Fruit fly (Drosophila melanogaster) whole organism, prepupa: ENCODE data around the gene CG43229.

ENCODE experiments used
- CG6854 ChIP-seq: fragments of 200-800 bp; sonication (Bioruptor generic); optimal IDR thresholded peaks from 2 replicates; lab custom pipeline; 2017; ENCODE audit warnings: missing biosample characterization, mild to moderate bottlenecking, missing genetic modification characterization
- topi ChIP-seq: fragments of 200-800 bp; sonication (Bioruptor generic); optimal IDR thresholded peaks from 3 replicates; lab custom pipeline; 2016; ENCODE audit warnings: missing biosample characterization, missing genetic modification characterization

DNA sequence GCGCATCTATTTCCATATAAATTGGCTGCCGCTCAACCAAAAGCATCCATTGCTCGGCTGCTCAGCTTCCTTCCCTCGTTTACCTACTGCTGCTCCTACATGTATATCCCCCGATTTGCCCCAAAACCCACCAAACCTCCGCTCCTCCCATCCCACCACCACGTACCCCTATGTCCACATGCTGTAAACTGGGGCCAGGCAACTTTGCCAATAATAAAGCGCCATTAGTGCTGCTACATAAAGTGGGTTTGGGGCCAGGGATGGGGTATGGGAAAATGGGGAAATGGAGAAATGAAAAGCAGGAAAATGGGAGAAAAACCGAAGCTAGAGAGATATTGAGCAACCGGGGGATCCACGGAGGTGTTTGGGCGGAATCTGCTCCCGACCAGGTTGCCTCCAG lies 10.9 kb downstream of the CG43229 start:
- no peak for TF ChIP-seq CG6854 (GFP tag; lab: Kevin White, UChicago)
- no peak for TF ChIP-seq topi (GFP tag; lab: Kevin White, UChicago)
